Fruit fly (Drosophila melanogaster): Measurements from ENCODE around the gene CG7099.

dm6 chr2L:13434795-13435634 is 47.6 kb downstream of the CG7099 start, which contains the start of gene Tehao:
- TF ChIP-seq CTCF (optimal IDR thresholded peaks at IDR 0.05) (no peak), CG8478 (optimal IDR thresholded peaks at IDR 0.05) (no peak)
